Worm (Caenorhabditis elegans) whole organism, L4 larva: ENCODE results near the gene T21B10.3.

ENCODE experiments used
- ceh-28 ChIP-seq: fragments of 150-350 bp; optimal IDR thresholded peaks from 2 replicates; lab custom pipeline; 2014; ENCODE audit warnings: missing biosample characterization, missing genetic modification reagents, missing genetic modification characterization
- mes-2 ChIP-seq: sonication (generic microtip); optimal IDR thresholded peaks from 2 replicates; lab custom pipeline; 2016; ENCODE audit warnings: missing genotype, mild to moderate bottlenecking, missing genetic modification characterization, missing compliant biosample characterization; ENCODE audit not compliant: poor library complexity, severe bottlenecking
- nhr-11 ChIP-seq: fragments of 150-350 bp; optimal IDR thresholded peaks from 2 replicates; lab custom pipeline; 2014; ENCODE audit warnings: missing biosample characterization, missing genetic modification characterization
- snpc-4 ChIP-seq: fragments of 150-350 bp; optimal IDR thresholded peaks from 2 replicates; lab custom pipeline; 2014; ENCODE audit warnings: missing biosample characterization, missing genetic modification characterization

ce11 chrII:8982683-8983082, 48.5 kb downstream of the T21B10.3 start, which contains the start of gene C18E9.7:
- TF ChIP-seq snpc-4 (tag; lab: Kevin White, UChicago) (no peak), ceh-28 (no peak), nhr-11 (tag; lab: Kevin White, UChicago) (no peak), mes-2 (tag; lab: Kevin White, UChicago) (no peak)
